Worm (Caenorhabditis elegans): ENCODE results near the gene pat-2.

- TF ChIP-seq unc-62 (GFP tag; optimal IDR thresholded peaks at IDR 0.05) (peak; percentile 71), nhr-76 (tag; optimal IDR thresholded peaks at IDR 0.05) (peak; percentile 36), nhr-237 (tag; optimal IDR thresholded peaks at IDR 0.05) (no peak), ZK546.5 (tag; optimal IDR thresholded peaks at IDR 0.05) (no peak), nhr-11 (tag; optimal IDR thresholded peaks at IDR 0.05) (peak; percentile 5), jun-1 (tag; optimal IDR thresholded peaks at IDR 0.05) (peak; percentile 94), ztf-11 (tag; optimal IDR thresholded peaks at IDR 0.05) (no peak), hmg-11 (tag; optimal IDR thresholded peaks at IDR 0.05) (peak; percentile 68), skn-1 (tag; optimal IDR thresholded peaks at IDR 0.05) (peak; percentile 76), elt-3 (tag; optimal IDR thresholded peaks at IDR 0.05) (peak in 1 of 3 experiments; percentile 74), eor-1 (tag; optimal IDR thresholded peaks at IDR 0.05) (no peak), snpc-4 (tag; optimal IDR thresholded peaks at IDR 0.05) (peak; percentile 75), lin-39 (tag; optimal IDR thresholded peaks at IDR 0.05) (peak; percentile 93)
Observed at ce11 chrIII:8797211-8797733, 21.4 kb upstream of the pat-2 start.

All from whole organism, L3 larva.